Worm (Caenorhabditis elegans) whole organism, young adult: ENCODE results near the gene Y17G7B.3.

ENCODE experiments used
- B0019.2 ChIP-seq: fragments of 200-800 bp; sonication (Bioruptor generic); conservative IDR thresholded peaks from 2 replicates; pipeline ENCODE4 v1.3.6; 2022; ENCODE audit warnings: missing genetic modification reagents, missing genetic modification characterization, missing compliant biosample characterization
- B0261.1 ChIP-seq: sonication (generic microtip); optimal IDR thresholded peaks from 2 replicates; lab custom pipeline; 2016; ENCODE audit warnings: mild to moderate bottlenecking, missing genetic modification characterization, moderate library complexity, missing compliant biosample characterization
- F33H1.4 ChIP-seq: fragments of 200-800 bp; sonication (Bioruptor generic); IDR thresholded peaks from 2 replicates; pipeline ENCODE4 v1.3.6; 2022; ENCODE audit warnings: missing genetic modification reagents, missing genetic modification characterization, missing compliant biosample characterization
- F37B4.10 ChIP-seq: fragments of 200-800 bp; sonication (Bioruptor generic); IDR thresholded peaks from 2 replicates; pipeline ENCODE4 v1.3.6; 2022; ENCODE audit warnings: missing genetic modification characterization, missing compliant biosample characterization
- F57C9.4 ChIP-seq: sonication (generic microtip); optimal IDR thresholded peaks from 2 replicates; lab custom pipeline; 2017; ENCODE audit warnings: mild to moderate bottlenecking, missing genetic modification characterization, missing compliant biosample characterization
- K11D2.4 ChIP-seq: fragments of 200-800 bp; sonication (Bioruptor generic); IDR thresholded peaks from 2 replicates; pipeline ENCODE4 v1.3.6; 2022; ENCODE audit warnings: missing genetic modification reagents, missing genetic modification characterization, missing compliant biosample characterization
- Y53F4B.3 ChIP-seq: fragments of 200-800 bp; sonication (Bioruptor generic); IDR thresholded peaks from 2 replicates; pipeline ENCODE4 v1.3.6; 2022; ENCODE audit warnings: missing genetic modification reagents, missing genetic modification characterization, missing compliant biosample characterization
- Y53G8AR.9 ChIP-seq: fragments of 200-800 bp; sonication (Bioruptor generic); conservative IDR thresholded peaks from 2 replicates; pipeline ENCODE4 v1.3.6; 2022; ENCODE audit warnings: missing genetic modification reagents, missing genetic modification characterization, missing compliant biosample characterization
- ama-1 ChIP-seq, 3 experiments: fragments of 150-350 bp in 1 of 3; sonication (generic microtip) in 2 of 3; optimal IDR thresholded peaks; 2 replicates each; lab custom pipeline; 2014 to 2018; ENCODE audit warnings: missing biosample characterization in 2 of 3, missing genetic modification characterization in 2 of 3, missing genetic modification reagents in 2 of 3
- attf-5 ChIP-seq: fragments of 200-800 bp; sonication (Bioruptor generic); optimal IDR thresholded peaks from 2 replicates; lab custom pipeline; 2018; ENCODE audit warnings: mild to moderate bottlenecking, missing genetic modification characterization, missing compliant biosample characterization
- cebp-1 ChIP-seq, 2 experiments: fragments of 200-800 bp in 1 of 2; sonication (Bioruptor generic) in 1 of 2; sonication (generic microtip) in 1 of 2; IDR thresholded peaks in 1 of 2; optimal IDR thresholded peaks in 1 of 2; 2 replicates each; pipeline versions ENCODE4 v1.3.6 to Lab custom; 2017 to 2022; ENCODE audit warnings: missing compliant biosample characterization in 2 of 2, missing genetic modification characterization in 2 of 2, mild to moderate bottlenecking in 1 of 2, missing genetic modification reagents in 1 of 2, moderate library complexity in 1 of 2
- ceh-100 ChIP-seq: fragments of 200-800 bp; sonication (Bioruptor generic); IDR thresholded peaks from 2 replicates; pipeline ENCODE4 v1.3.6; 2022; ENCODE audit warnings: missing genetic modification reagents, missing genetic modification characterization, missing compliant biosample characterization
- ceh-27 ChIP-seq: fragments of 200-800 bp; sonication (Bioruptor generic); optimal IDR thresholded peaks from 2 replicates; lab custom pipeline; 2018; ENCODE audit warnings: mild to moderate bottlenecking, missing genetic modification characterization, moderate library complexity, missing compliant biosample characterization
- ceh-58 ChIP-seq: fragments of 200-800 bp; sonication (Bioruptor generic); IDR thresholded peaks from 2 replicates; pipeline ENCODE4 v1.3.6; 2022; ENCODE audit warnings: missing genetic modification characterization, missing compliant biosample characterization
- ceh-91 ChIP-seq: fragments of 200-800 bp; sonication (Bioruptor generic); IDR thresholded peaks from 2 replicates; pipeline ENCODE4 v1.3.6; 2022; ENCODE audit warnings: missing genetic modification reagents, missing genetic modification characterization, missing compliant biosample characterization
- chd-7 ChIP-seq: sonication (generic microtip); optimal IDR thresholded peaks from 2 replicates; lab custom pipeline; 2016; ENCODE audit warnings: mild to moderate bottlenecking, missing genetic modification characterization, moderate library complexity, missing compliant biosample characterization
- egrh-3 ChIP-seq: fragments of 200-800 bp; sonication (Bioruptor generic); IDR thresholded peaks from 2 replicates; pipeline ENCODE4 v1.3.6; 2022; ENCODE audit warnings: missing genetic modification reagents, missing genetic modification characterization, missing compliant biosample characterization
- him-1 ChIP-seq: sonication (generic microtip); optimal IDR thresholded peaks from 2 replicates; lab custom pipeline; 2016; ENCODE audit warnings: missing genotype, missing genetic modification reagents, missing genetic modification characterization, missing compliant biosample characterization
- hmg-1.2 ChIP-seq: fragments of 200-800 bp; sonication (Bioruptor generic); IDR thresholded peaks from 2 replicates; pipeline ENCODE4 v1.3.6; 2022; ENCODE audit warnings: missing genetic modification reagents, missing genetic modification characterization, missing compliant biosample characterization
- hsf-1 ChIP-seq: fragments of 200-800 bp; sonication (Bioruptor generic); IDR thresholded peaks from 2 replicates; pipeline ENCODE4 v1.3.6; 2022; ENCODE audit warnings: missing genetic modification reagents, missing genetic modification characterization, missing compliant biosample characterization
- lag-1 ChIP-seq: fragments of 200-800 bp; sonication (Bioruptor generic); IDR thresholded peaks from 2 replicates; pipeline ENCODE4 v1.3.6; 2022; ENCODE audit warnings: missing genetic modification reagents, missing genetic modification characterization, missing compliant biosample characterization
- lin-40 ChIP-seq: sonication (generic microtip); optimal IDR thresholded peaks from 2 replicates; lab custom pipeline; 2016; ENCODE audit warnings: missing genetic modification characterization, mild to moderate bottlenecking, missing compliant biosample characterization, missing genotype, missing genetic modification reagents
- lir-1 ChIP-seq: fragments of 200-800 bp; sonication (Bioruptor generic); conservative IDR thresholded peaks from 2 replicates; pipeline ENCODE4 v1.3.6; 2022; ENCODE audit warnings: missing genetic modification reagents, missing genetic modification characterization, missing compliant biosample characterization
- madf-10 ChIP-seq: sonication (generic microtip); optimal IDR thresholded peaks from 2 replicates; lab custom pipeline; 2016; ENCODE audit warnings: mild to moderate bottlenecking, missing genetic modification characterization, missing compliant biosample characterization
- mcd-1 ChIP-seq: fragments of 200-800 bp; sonication (Bioruptor generic); IDR thresholded peaks from 2 replicates; pipeline ENCODE4 v1.3.6; 2022; ENCODE audit warnings: missing genetic modification reagents, missing genetic modification characterization, missing compliant biosample characterization
- mes-4 ChIP-seq: sonication (generic microtip); optimal IDR thresholded peaks from 2 replicates; lab custom pipeline; 2016; ENCODE audit warnings: missing genotype, missing genetic modification characterization, missing compliant biosample characterization
- nfyb-1 ChIP-seq: fragments of 200-800 bp; sonication (Bioruptor generic); IDR thresholded peaks from 2 replicates; pipeline ENCODE4 v1.3.6; 2022; ENCODE audit warnings: missing genetic modification reagents, missing genetic modification characterization, missing compliant biosample characterization
- nhr-80 ChIP-seq: sonication (generic microtip); optimal IDR thresholded peaks from 2 replicates; lab custom pipeline; 2016; ENCODE audit warnings: missing genetic modification characterization, missing compliant biosample characterization
- nhr-90 ChIP-seq: sonication (generic microtip); optimal IDR thresholded peaks from 2 replicates; lab custom pipeline; 2016; ENCODE audit warnings: missing genotype, mild to moderate bottlenecking, missing genetic modification characterization, missing compliant biosample characterization
- sea-2 ChIP-seq: fragments of 200-800 bp; sonication (Bioruptor generic); IDR thresholded peaks from 2 replicates; pipeline ENCODE4 v1.3.6; 2022; ENCODE audit warnings: missing genetic modification characterization, missing compliant biosample characterization
- snpc-4 ChIP-seq, 5 experiments: fragments of 150-350 bp in 1 of 5; sonication (generic microtip) in 4 of 5; optimal IDR thresholded peaks; 2 replicates each; lab custom pipeline; 2014 to 2018; ENCODE audit warnings: missing genetic modification characterization in 5 of 5, missing biosample characterization in 3 of 5, antibody characterized with exemption in 2 of 5, mild to moderate bottlenecking in 2 of 5, missing compliant biosample characterization in 2 of 5, missing genotype in 2 of 5, moderate library complexity in 2 of 5, missing genetic modification reagents in 1 of 5
- tbp1 ChIP-seq: fragments of 200-800 bp; sonication (Bioruptor generic); optimal IDR thresholded peaks from 2 replicates; lab custom pipeline; 2018; ENCODE audit warnings: mild to moderate bottlenecking, missing genetic modification characterization, missing compliant biosample characterization
- ztf-22 ChIP-seq: fragments of 200-800 bp; sonication (Bioruptor generic); optimal IDR thresholded peaks from 2 replicates; lab custom pipeline; 2018; ENCODE audit warnings: mild to moderate bottlenecking, missing genetic modification characterization, moderate library complexity, missing compliant biosample characterization
- ztf-26 ChIP-seq: sonication (generic microtip); optimal IDR thresholded peaks from 2 replicates; lab custom pipeline; 2017; ENCODE audit warnings: missing genetic modification characterization, missing compliant biosample characterization

Y17G7B.3 gene

DNA sequence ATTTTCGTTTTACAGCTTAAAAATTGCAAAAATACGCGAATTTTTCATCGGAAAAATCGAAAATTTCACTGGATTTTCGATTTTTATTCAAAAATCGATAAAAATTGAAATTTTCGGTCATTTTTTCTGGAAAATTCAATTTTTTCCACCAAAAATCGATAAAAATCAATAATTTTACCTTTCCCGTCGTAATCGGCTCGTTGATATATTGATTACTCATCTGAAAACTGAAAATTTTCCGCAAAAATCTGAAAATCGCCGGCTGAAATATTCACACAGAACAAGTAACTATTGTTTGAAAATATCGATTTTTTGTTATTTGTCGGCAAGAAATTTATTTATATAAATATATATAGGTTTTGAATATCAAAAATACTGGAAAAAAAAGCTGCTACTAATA, 47.7 kb downstream of the Y17G7B.3 start, which contains the start of gene cyn-16:
cyn-16 (minus strand) TSS at position 227 of the 400 bp plus-strand sequence.
- TF ChIP-seq K11D2.4 (GFP tag; lab: Robert Waterston, UW) (no peak), cebp-1 (GFP tag; IDR thresholded peaks at IDR 0.05; lab: Robert Waterston, UW) (no peak), cebp-1 (tag; optimal IDR thresholded peaks at IDR 0.05; lab: Kevin White, UChicago) (peak; percentile 10), ama-1 (optimal IDR thresholded peaks at IDR 0.05; lab: Kevin White, UChicago) (peak; percentile 32), ama-1 (GFP tag; optimal IDR thresholded peaks at IDR 0.05; lab: Kevin White, UChicago) (no peak)

DNA sequence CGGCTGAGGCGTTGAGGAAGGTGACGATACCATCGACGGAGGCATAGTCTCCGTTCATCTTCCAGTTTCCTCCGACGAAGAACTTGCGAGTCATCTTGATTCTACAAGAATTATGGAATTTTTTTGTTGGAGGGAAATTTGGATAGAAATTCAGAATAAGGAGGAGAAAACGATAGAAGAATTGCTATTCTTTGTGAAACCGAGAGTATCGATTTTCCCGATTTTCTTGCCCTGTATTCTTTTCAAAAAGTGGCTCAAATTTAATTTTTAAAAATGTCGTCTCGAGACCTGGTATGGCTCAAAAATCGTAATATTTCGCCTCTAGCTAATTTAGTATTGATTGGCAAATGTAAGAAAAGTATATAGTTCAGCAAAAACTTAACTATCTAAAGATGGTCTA, 50.2 kb downstream of the Y17G7B.3 start, which contains the start of gene tpi-1:
tpi-1 (minus strand) TSS at position 101 of the 400 bp plus-strand sequence.
- TF ChIP-seq Y53F4B.3 (GFP tag; lab: Robert Waterston, UW) (no peak), Y53G8AR.9 (GFP tag; lab: Robert Waterston, UW) (no peak), F57C9.4 (tag; lab: Kevin White, UChicago) (no peak), nfyb-1 (GFP tag; lab: Robert Waterston, UW) (no peak), nhr-90 (tag; lab: Kevin White, UChicago) (no peak), egrh-3 (no peak), ztf-22 (no peak), ceh-58 (no peak), F33H1.4 (GFP tag; lab: Robert Waterston, UW) (no peak), lag-1 (GFP tag; lab: Robert Waterston, UW) (no peak), tbp1 (GFP tag; lab: Kevin White, UChicago) (no peak)

ce11 chrII:12040167-12040566, 51.3 kb downstream of the Y17G7B.3 start:
- TF ChIP-seq ceh-91 (GFP tag; lab: Robert Waterston, UW) (no peak), cebp-1 (GFP tag; IDR thresholded peaks at IDR 0.05; lab: Robert Waterston, UW) (0 out of 2 replicates have a peak, but pooled peaks have one; percentile 37), cebp-1 (tag; optimal IDR thresholded peaks at IDR 0.05; lab: Kevin White, UChicago) (peak; percentile 69), lir-1 (GFP tag; lab: Robert Waterston, UW) (no peak), chd-7 (no peak), him-1 (tag; lab: Kevin White, UChicago) (no peak), ceh-100 (GFP tag; lab: Robert Waterston, UW) (peak; percentile 30; the same call in 1 of the 2 replicates), B0261.1 (tag; lab: Kevin White, UChicago) (no peak), ceh-27 (GFP tag; lab: Kevin White, UChicago) (peak; percentile 9), madf-10 (tag; lab: Kevin White, UChicago) (peak; percentile 3), snpc-4 (GFP tag; optimal IDR thresholded peaks at IDR 0.05; lab: Kevin White, UChicago) (no peak), snpc-4 (tag; optimal IDR thresholded peaks at IDR 0.05; lab: Kevin White, UChicago) (peak in 2 of 4 experiments; percentile 5 to 47), nhr-80 (tag; lab: Kevin White, UChicago) (peak; percentile 94), lin-40 (peak; percentile 53), tbp1 (GFP tag; lab: Kevin White, UChicago) (peak; percentile 15), ama-1 (optimal IDR thresholded peaks at IDR 0.05; lab: Kevin White, UChicago) (peak; percentile 20), ama-1 (GFP tag; optimal IDR thresholded peaks at IDR 0.05; lab: Kevin White, UChicago) (no peak), mcd-1 (peak; percentile 64), B0019.2 (GFP tag; lab: Robert Waterston, UW) (no peak), ztf-22 (no peak), F37B4.10 (GFP tag; lab: Robert Waterston, UW) (no peak), attf-5 (GFP tag; lab: Kevin White, UChicago) (peak; percentile 68), ztf-26 (tag; lab: Kevin White, UChicago) (peak; percentile 20), mes-4 (no peak), hmg-1.2 (GFP tag; lab: Robert Waterston, UW) (peak; percentile 89), hsf-1 (GFP tag; lab: Robert Waterston, UW) (no peak), nfyb-1 (GFP tag; lab: Robert Waterston, UW) (0 out of 2 replicates have a peak, but pooled peaks have one; percentile 21), egrh-3 (peak; percentile 13; the same call in 1 of the 2 replicates), sea-2 (GFP tag; lab: Robert Waterston, UW) (no peak)
